Fruit fly (Drosophila melanogaster): ENCODE results near the gene Gnmt.

The Gnmt gene

dm6 chr3R:12688672-12689417, 14.4 kb downstream of the Gnmt start, which contains the start of gene kar:
Gene kar (minus strand): TSS chr3R:12689367.
- TF ChIP-seq CG33017 (tag; optimal IDR thresholded peaks at IDR 0.05) (peak; percentile 15), cic (GFP tag; optimal IDR thresholded peaks at IDR 0.05) (peak; percentile 3), Mnt (GFP tag; optimal IDR thresholded peaks at IDR 0.05) (peak; percentile 88), Crg-1 (GFP tag; optimal IDR thresholded peaks at IDR 0.05) (no peak), tj (GFP tag; optimal IDR thresholded peaks at IDR 0.05) (peak; percentile 100)

dm6 chr3R:12691422-12692101, 17.2 kb downstream of the Gnmt start, which contains the start of gene Arp1:
Gene Arp1 (plus strand): TSS chr3R:12691743.
- no peak for TF ChIP-seq CG5204 (GFP tag; optimal IDR thresholded peaks at IDR 0.05)
- no peak for TF ChIP-seq tj (GFP tag; optimal IDR thresholded peaks at IDR 0.05)
- peak; percentile 4 for TF ChIP-seq bab1 (GFP tag; optimal IDR thresholded peaks at IDR 0.05)
- TF ChIP-seq Clk (GFP tag; optimal IDR thresholded peaks at IDR 0.05): no peak

dm6 chr3R:12692497-12692896, 18.1 kb downstream of the Gnmt start, which contains the start of gene CG31347:
Gene CG31347 (minus strand): TSS chr3R:12692597.
- TF ChIP-seq cic (GFP tag; optimal IDR thresholded peaks at IDR 0.05) (no peak), Crg-1 (GFP tag; optimal IDR thresholded peaks at IDR 0.05) (no peak), CG7101 (tag; optimal IDR thresholded peaks at IDR 0.05) (no peak), kay (GFP tag; ENCODE audit: borderline replicate concordance) (no peak), CG7045 (GFP tag; optimal IDR thresholded peaks at IDR 0.05) (no peak), CG33017 (tag; optimal IDR thresholded peaks at IDR 0.05) (no peak), Clk (GFP tag; optimal IDR thresholded peaks at IDR 0.05) (no peak), Mnt (GFP tag; optimal IDR thresholded peaks at IDR 0.05) (no peak), CG12768 (GFP tag; optimal IDR thresholded peaks at IDR 0.05) (no peak), cnc (optimal IDR thresholded peaks at IDR 0.05) (no peak)

- TF ChIP-seq kay (GFP tag; ENCODE audit: borderline replicate concordance): peak; percentile 79
- no peak for TF ChIP-seq ovo (GFP tag; optimal IDR thresholded peaks at IDR 0.05)
Measured at dm6 chr3R:12694742-12695141, 20.3 kb downstream of the Gnmt start, which contains the start of the genes CG14391 and NijC. Gene CG14391 (minus strand): TSS chr3R:12694842. Gene NijC (plus strand): TSS chr3R:12695129.

- TF ChIP-seq Clk (GFP tag; optimal IDR thresholded peaks at IDR 0.05) (no peak), Crg-1 (GFP tag; optimal IDR thresholded peaks at IDR 0.05) (no peak), Hr96 (GFP tag; optimal IDR thresholded peaks at IDR 0.05) (no peak), bab1 (GFP tag; optimal IDR thresholded peaks at IDR 0.05) (no peak), ovo (GFP tag; optimal IDR thresholded peaks at IDR 0.05) (no peak), cic (GFP tag; optimal IDR thresholded peaks at IDR 0.05) (no peak), CG1620 (GFP tag; optimal IDR thresholded peaks at IDR 0.05) (no peak), CG11617 (GFP tag; optimal IDR thresholded peaks at IDR 0.05) (no peak), toe (GFP tag; optimal IDR thresholded peaks at IDR 0.05) (no peak), CG7045 (GFP tag; optimal IDR thresholded peaks at IDR 0.05) (no peak), CG7101 (tag; optimal IDR thresholded peaks at IDR 0.05) (no peak), pad (GFP tag; optimal IDR thresholded peaks at IDR 0.05) (no peak), CG12768 (GFP tag; optimal IDR thresholded peaks at IDR 0.05) (no peak), CG5204 (GFP tag; optimal IDR thresholded peaks at IDR 0.05) (no peak), CG14711 (tag; optimal IDR thresholded peaks at IDR 0.05) (no peak), cnc (optimal IDR thresholded peaks at IDR 0.05) (no peak), kay (GFP tag; ENCODE audit: borderline replicate concordance) (no peak), tj (GFP tag; optimal IDR thresholded peaks at IDR 0.05) (no peak), Mnt (GFP tag; optimal IDR thresholded peaks at IDR 0.05) (no peak)
Measured at dm6 chr3R:12697022-12697421, 22.6 kb downstream of the Gnmt start, which contains the start of gene Past1. Gene Past1 (plus strand): TSS chr3R:12697322.

dm6 chr3R:12697571-12698039, 23.2 kb downstream of the Gnmt start:
- TF ChIP-seq Crg-1 (GFP tag; optimal IDR thresholded peaks at IDR 0.05): no peak
- no peak for TF ChIP-seq ovo (GFP tag; optimal IDR thresholded peaks at IDR 0.05)
- TF ChIP-seq Mnt (GFP tag; optimal IDR thresholded peaks at IDR 0.05): peak; percentile 56
- peak; percentile 33 for TF ChIP-seq bab1 (GFP tag; optimal IDR thresholded peaks at IDR 0.05)
- peak; percentile 37 for TF ChIP-seq cic (GFP tag; optimal IDR thresholded peaks at IDR 0.05)
- TF ChIP-seq kay (GFP tag; ENCODE audit: borderline replicate concordance): peak; percentile 39

- TF ChIP-seq Clk (GFP tag; optimal IDR thresholded peaks at IDR 0.05) (no peak), CG5204 (GFP tag; optimal IDR thresholded peaks at IDR 0.05) (no peak), CG7101 (tag; optimal IDR thresholded peaks at IDR 0.05) (no peak), Crg-1 (GFP tag; optimal IDR thresholded peaks at IDR 0.05) (no peak), CG14711 (tag; optimal IDR thresholded peaks at IDR 0.05) (no peak), tj (GFP tag; optimal IDR thresholded peaks at IDR 0.05) (no peak)
Measured at dm6 chr3R:12698363-12698762, 24.0 kb downstream of the Gnmt start.

All from whole organism, adult.